Worm (Caenorhabditis elegans): ENCODE measurements around the gene hsp-12.3.

ce11 chrIV:9442106-9442532 is 3.2 kb downstream of the hsp-12.3 start:
- TF ChIP-seq tbx-2 (tag; optimal IDR thresholded peaks at IDR 0.05) (no peak), elt-2 (tag; optimal IDR thresholded peaks at IDR 0.05) (peak; percentile 93), madf-2 (tag; optimal IDR thresholded peaks at IDR 0.05) (no peak), sdc-2 (tag; optimal IDR thresholded peaks at IDR 0.05) (no peak), ceh-45 (GFP tag; IDR thresholded peaks at IDR 0.05) (no peak), C08G9.2 (tag; optimal IDR thresholded peaks at IDR 0.05) (no peak), dmd-4 (tag; optimal IDR thresholded peaks at IDR 0.05; ENCODE audit: borderline replicate concordance) (no peak), syd-9 (tag; optimal IDR thresholded peaks at IDR 0.05) (no peak), pha-4 (tag; optimal IDR thresholded peaks at IDR 0.05) (no peak), K02D7.2 (tag; optimal IDR thresholded peaks at IDR 0.05) (no peak), pag-3 (tag; optimal IDR thresholded peaks at IDR 0.05; ENCODE audit: borderline replicate concordance) (no peak), hlh-30 (tag; optimal IDR thresholded peaks at IDR 0.05; ENCODE audit: insufficient read depth) (no peak)
